Worm (Caenorhabditis elegans): Measurements from ENCODE around the gene H35B03.1.

- peak; percentile 32 for TF ChIP-seq jun-1 (tag; optimal IDR thresholded peaks at IDR 0.05)
- peak; percentile 84 for TF ChIP-seq nhr-71 (tag; optimal IDR thresholded peaks at IDR 0.05)
- TF ChIP-seq dsc-1 (tag; optimal IDR thresholded peaks at IDR 0.05): peak; percentile 62
- TF ChIP-seq fos-1 (tag; optimal IDR thresholded peaks at IDR 0.05): peak; percentile 71
- TF ChIP-seq mdl-1 (tag; optimal IDR thresholded peaks at IDR 0.05): peak in 1 of 2 experiments; percentile 19
- TF ChIP-seq nhr-90 (tag; optimal IDR thresholded peaks at IDR 0.05; ENCODE audit: poor library complexity): peak; percentile 70
- no peak for TF ChIP-seq ztf-11 (tag; optimal IDR thresholded peaks at IDR 0.05)
These were observed 6.2 kb downstream of the H35B03.1 start, which contains the start of gene H35B03.2 for ce11 chrIV:5731597-5731996.

All from whole organism, L1 larva.